Worm (Caenorhabditis elegans) whole organism, L2 larva: ENCODE results near the gene srh-23.

Experiments used
- R02D3.7 ChIP-seq: fragments of 150-350 bp; optimal IDR thresholded peaks from 2 replicates; lab custom pipeline; 2014; ENCODE audit warnings: missing biosample characterization, missing genetic modification characterization
- ZK546.5 ChIP-seq: sonication (generic microtip); optimal IDR thresholded peaks from 2 replicates; lab custom pipeline; 2017; ENCODE audit warnings: missing biosample characterization, missing genetic modification characterization
- ceh-82 ChIP-seq: fragments of 150-350 bp; optimal IDR thresholded peaks from 2 replicates; lab custom pipeline; 2014; ENCODE audit warnings: missing biosample characterization, missing genetic modification characterization
- elt-1 ChIP-seq: fragments of 150-350 bp; optimal IDR thresholded peaks from 2 replicates; lab custom pipeline; 2014; ENCODE audit warnings: missing biosample characterization, missing genetic modification characterization
- lin-11 ChIP-seq: fragments of 150-350 bp; sonication (generic microtip); optimal IDR thresholded peaks from 2 replicates; lab custom pipeline; 2014; ENCODE audit warnings: missing biosample characterization, missing genetic modification characterization, inconsistent platforms, mixed read lengths
- lin-39 ChIP-seq: fragments of 150-350 bp; optimal IDR thresholded peaks from 2 replicates; lab custom pipeline; 2014; ENCODE audit warnings: missing biosample characterization, missing genetic modification reagents, missing genetic modification characterization
- lsy-2 ChIP-seq, 2 experiments: fragments of 150-350 bp in 1 of 2; sonication (generic microtip) in 1 of 2; optimal IDR thresholded peaks; 2 replicates each; lab custom pipeline; 2014 to 2017; ENCODE audit warnings: missing biosample characterization in 2 of 2, missing genetic modification characterization in 2 of 2
- nhr-6 ChIP-seq: fragments of 150-350 bp; optimal IDR thresholded peaks from 2 replicates; lab custom pipeline; 2014; ENCODE audit warnings: missing biosample characterization, missing genetic modification characterization
- skn-1 ChIP-seq: sonication (generic microtip); optimal IDR thresholded peaks from 2 replicates; lab custom pipeline; 2017; ENCODE audit warnings: missing biosample characterization, missing genetic modification characterization
- unc-62 ChIP-seq: fragments of 150-350 bp; optimal IDR thresholded peaks from 2 replicates; lab custom pipeline; 2014; ENCODE audit warnings: missing biosample characterization, missing genetic modification reagents, missing genetic modification characterization
- ztf-4 ChIP-seq: fragments of 150-350 bp; optimal IDR thresholded peaks from 2 replicates; lab custom pipeline; 2014; ENCODE audit warnings: missing biosample characterization, missing genetic modification characterization

- TF ChIP-seq lin-39 (tag; lab: Kevin White, UChicago) (no peak), lsy-2 (tag; optimal IDR thresholded peaks at IDR 0.05; lab: Kevin White, UChicago) (no peak), ceh-82 (tag; lab: Kevin White, UChicago) (no peak), unc-62 (no peak), skn-1 (tag; lab: Kevin White, UChicago) (no peak), R02D3.7 (no peak), nhr-6 (no peak), elt-1 (tag; lab: Kevin White, UChicago) (no peak), lin-11 (no peak), ztf-4 (tag; lab: Kevin White, UChicago) (no peak), ZK546.5 (tag; lab: Kevin White, UChicago) (no peak)
Measured at ce11 chrV:4908591-4908990, 12.3 kb upstream of the srh-23 start, which contains the start of gene ugt-13.
